Worm (Caenorhabditis elegans) whole organism, L3 larva: Measurements from ENCODE around the gene C43F9.11.

Source experiments
- R02D3.7 ChIP-seq: fragments of 150-350 bp; optimal IDR thresholded peaks from 2 replicates; lab custom pipeline; 2014; ENCODE audit warnings: missing biosample characterization, missing genetic modification characterization
- ZK546.5 ChIP-seq: sonication (generic microtip); optimal IDR thresholded peaks from 2 replicates; lab custom pipeline; 2017; ENCODE audit warnings: missing biosample characterization, missing genetic modification characterization
- aly-2 ChIP-seq: fragments of 150-350 bp; optimal IDR thresholded peaks from 2 replicates; lab custom pipeline; 2014; ENCODE audit warnings: missing biosample characterization, missing genetic modification characterization
- ama-1 ChIP-seq: fragments of 150-350 bp; optimal IDR thresholded peaks from 2 replicates; lab custom pipeline; 2018
- ceh-82 ChIP-seq: fragments of 150-350 bp; optimal IDR thresholded peaks from 2 replicates; lab custom pipeline; 2014; ENCODE audit warnings: missing biosample characterization, missing genetic modification characterization
- ceh-9 ChIP-seq: sonication (generic microtip); optimal IDR thresholded peaks from 2 replicates; lab custom pipeline; 2018; ENCODE audit warnings: missing biosample characterization, missing genetic modification characterization
- daf-12 ChIP-seq: fragments of 150-350 bp; optimal IDR thresholded peaks from 2 replicates; lab custom pipeline; 2014; ENCODE audit warnings: missing biosample characterization, missing genetic modification reagents, missing genetic modification characterization
- egl-27 ChIP-seq: sonication (generic microtip); optimal IDR thresholded peaks from 4 replicates; lab custom pipeline; 2017; ENCODE audit warnings: missing biosample characterization, missing genetic modification reagents, missing genetic modification characterization
- egl-5 ChIP-seq: fragments of 150-350 bp; optimal IDR thresholded peaks from 2 replicates; lab custom pipeline; 2017; ENCODE audit warnings: missing biosample characterization, missing genetic modification reagents, missing genetic modification characterization, inconsistent platforms
- elt-1 ChIP-seq: fragments of 150-350 bp; optimal IDR thresholded peaks from 2 replicates; lab custom pipeline; 2014; ENCODE audit warnings: missing biosample characterization, missing genetic modification characterization
- elt-2 ChIP-seq: sonication (generic microtip); optimal IDR thresholded peaks from 2 replicates; lab custom pipeline; 2016; ENCODE audit warnings: missing genetic modification reagents, mild to moderate bottlenecking, missing genetic modification characterization, missing compliant biosample characterization
- elt-3 ChIP-seq, 3 experiments: fragments of 150-350 bp in 1 of 3; sonication (generic microtip) in 2 of 3; optimal IDR thresholded peaks; 2 replicates in 2 of 3; 4 replicates in 1 of 3; lab custom pipeline; 2014 to 2017; ENCODE audit warnings: missing biosample characterization in 3 of 3, missing genetic modification characterization in 3 of 3
- eor-1 ChIP-seq, 2 experiments: fragments of 150-350 bp; optimal IDR thresholded peaks; 2 replicates each; lab custom pipeline; 2014 to 2018; ENCODE audit warnings: missing biosample characterization in 2 of 2, missing genetic modification characterization in 2 of 2
- fkh-10 ChIP-seq: sonication (generic microtip); optimal IDR thresholded peaks from 2 replicates; lab custom pipeline; 2017; ENCODE audit warnings: missing biosample characterization, missing genetic modification reagents, missing genetic modification characterization
- fkh-2 ChIP-seq: fragments of 150-350 bp; optimal IDR thresholded peaks from 2 replicates; lab custom pipeline; 2014; ENCODE audit warnings: missing biosample characterization, missing genetic modification reagents, missing genetic modification characterization
- hmg-11 ChIP-seq: sonication (generic microtip); optimal IDR thresholded peaks from 2 replicates; lab custom pipeline; 2016; ENCODE audit warnings: missing genetic modification characterization, missing compliant biosample characterization
- jun-1 ChIP-seq: fragments of 150-350 bp; optimal IDR thresholded peaks from 2 replicates; lab custom pipeline; 2014; ENCODE audit warnings: missing biosample characterization, missing genetic modification reagents, missing genetic modification characterization
- lin-15B ChIP-seq: fragments of 150-350 bp; optimal IDR thresholded peaks from 2 replicates; lab custom pipeline; 2014; ENCODE audit warnings: missing biosample characterization, missing genetic modification characterization
- lin-39 ChIP-seq: fragments of 150-350 bp; optimal IDR thresholded peaks from 2 replicates; lab custom pipeline; 2018; ENCODE audit warnings: missing biosample characterization, missing genetic modification reagents, missing genetic modification characterization
- mml-1 ChIP-seq: fragments of 150-350 bp; sonication (generic microtip); optimal IDR thresholded peaks from 3 replicates; lab custom pipeline; 2014; ENCODE audit warnings: missing biosample characterization, missing genetic modification characterization
- nfya-1 ChIP-seq: sonication (generic microtip); optimal IDR thresholded peaks from 2 replicates; lab custom pipeline; 2017; ENCODE audit warnings: missing genetic modification characterization, mild to moderate bottlenecking, missing compliant biosample characterization, antibody characterized with exemption, moderate library complexity; ENCODE audit not compliant: insufficient read depth
- nhr-23 ChIP-seq: fragments of 150-350 bp; optimal IDR thresholded peaks from 2 replicates; lab custom pipeline; 2014; ENCODE audit warnings: missing biosample characterization, missing genetic modification reagents, missing genetic modification characterization
- nhr-237 ChIP-seq: fragments of 150-350 bp; optimal IDR thresholded peaks from 2 replicates; lab custom pipeline; 2014; ENCODE audit warnings: missing biosample characterization, missing genetic modification characterization
- nhr-25 ChIP-seq: sonication (generic microtip); optimal IDR thresholded peaks from 2 replicates; lab custom pipeline; 2017; ENCODE audit warnings: missing biosample characterization, missing genetic modification characterization
- nhr-28 ChIP-seq: fragments of 150-350 bp; optimal IDR thresholded peaks from 2 replicates; lab custom pipeline; 2014; ENCODE audit warnings: missing biosample characterization, missing genetic modification characterization
- nhr-43 ChIP-seq: sonication (generic microtip); optimal IDR thresholded peaks from 2 replicates; lab custom pipeline; 2016; ENCODE audit warnings: mild to moderate bottlenecking, missing genetic modification characterization, missing compliant biosample characterization; ENCODE audit not compliant: poor library complexity, severe bottlenecking
- nhr-67 ChIP-seq: fragments of 150-350 bp; optimal IDR thresholded peaks from 2 replicates; lab custom pipeline; 2014; ENCODE audit warnings: missing biosample characterization, missing genetic modification characterization
- nhr-76 ChIP-seq: fragments of 150-350 bp; sonication (generic microtip); optimal IDR thresholded peaks from 5 replicates; lab custom pipeline; 2014; ENCODE audit warnings: missing biosample characterization, missing genetic modification characterization
- sea-2 ChIP-seq: fragments of 150-350 bp; sonication (generic microtip); optimal IDR thresholded peaks from 4 replicates; lab custom pipeline; 2014; ENCODE audit warnings: missing biosample characterization, missing genetic modification reagents, missing genetic modification characterization
- skn-1 ChIP-seq: fragments of 150-350 bp; optimal IDR thresholded peaks from 2 replicates; lab custom pipeline; 2014; ENCODE audit warnings: missing biosample characterization, missing genetic modification characterization
- snpc-4 ChIP-seq: fragments of 150-350 bp; optimal IDR thresholded peaks from 2 replicates; lab custom pipeline; 2014; ENCODE audit warnings: missing biosample characterization, missing genetic modification characterization
- unc-39 ChIP-seq: sonication (generic microtip); optimal IDR thresholded peaks from 4 replicates; lab custom pipeline; 2017; ENCODE audit warnings: missing biosample characterization, missing genetic modification characterization
- ztf-11 ChIP-seq: fragments of 150-350 bp; optimal IDR thresholded peaks from 2 replicates; lab custom pipeline; 2014; ENCODE audit warnings: missing biosample characterization, missing genetic modification characterization

C43F9.11 gene

ce11 chrIV:10570065-10570464, 26.5 kb upstream of the C43F9.11 start:
- peak; percentile 38 for TF ChIP-seq nhr-23 (tag; lab: Kevin White, UChicago)
- no peak for TF ChIP-seq eor-1 (tag; optimal IDR thresholded peaks at IDR 0.05; lab: Kevin White, UChicago)
- TF ChIP-seq jun-1, result no peak
- TF ChIP-seq nhr-43 (tag; lab: Kevin White, UChicago), result peak; percentile 16
- no peak for TF ChIP-seq mml-1 (tag; lab: Kevin White, UChicago)
- TF ChIP-seq ceh-9, result no peak
- TF ChIP-seq ZK546.5 (tag; lab: Kevin White, UChicago), result no peak
- TF ChIP-seq aly-2 (tag; lab: Kevin White, UChicago), result no peak

ce11 chrIV:10571020-10571419, 25.6 kb upstream of the C43F9.11 start:
- TF ChIP-seq aly-2 (tag; lab: Kevin White, UChicago) (no peak), ama-1 (lab: Kevin White, UChicago) (no peak), nfya-1 (tag; lab: Kevin White, UChicago) (no peak), elt-2 (tag; lab: Kevin White, UChicago) (no peak), snpc-4 (tag; lab: Kevin White, UChicago) (no peak), nhr-67 (tag; lab: Kevin White, UChicago) (no peak), ZK546.5 (tag; lab: Kevin White, UChicago) (no peak), nhr-76 (tag; lab: Kevin White, UChicago) (no peak), nhr-25 (no peak), lin-39 (tag; lab: Kevin White, UChicago) (no peak), nhr-28 (tag; lab: Kevin White, UChicago) (no peak), hmg-11 (tag; lab: Kevin White, UChicago) (no peak), sea-2 (GFP tag; lab: Kevin White, UChicago) (no peak)

DNA sequence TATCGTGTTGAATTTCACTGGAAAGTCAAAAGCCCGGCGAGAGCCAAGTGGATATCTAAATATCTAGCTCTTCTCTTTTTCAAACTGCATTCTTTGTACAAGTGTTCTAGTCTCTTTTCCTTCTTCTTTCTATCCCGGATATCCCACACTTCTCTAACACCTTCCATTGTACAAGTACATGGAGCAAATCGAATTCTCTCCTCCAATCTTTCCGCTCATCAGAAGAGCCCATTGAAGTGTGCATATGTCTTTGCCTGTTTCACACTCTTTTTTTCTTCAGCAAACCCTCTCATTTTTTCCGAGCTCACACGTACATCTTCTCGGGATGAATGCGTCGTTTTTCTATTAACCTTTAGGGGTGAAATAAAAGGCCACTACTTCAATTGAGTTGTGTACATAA, 23.1 kb upstream of the C43F9.11 start:
- TF ChIP-seq lin-15B, result no peak
- TF ChIP-seq ceh-82 (tag; lab: Kevin White, UChicago), result no peak
- no peak for TF ChIP-seq egl-27 (tag; lab: Kevin White, UChicago)
- TF ChIP-seq elt-3 (tag; optimal IDR thresholded peaks at IDR 0.05; lab: Kevin White, UChicago), result no peak
- peak; percentile 76 for TF ChIP-seq fkh-10
- no peak for TF ChIP-seq ceh-9
- TF ChIP-seq nhr-43 (tag; lab: Kevin White, UChicago), result no peak
- TF ChIP-seq elt-1, result no peak

ce11 chrIV:10574471-10574870, 22.1 kb upstream of the C43F9.11 start:
- TF ChIP-seq nhr-43 (tag; lab: Kevin White, UChicago), result no peak
- TF ChIP-seq daf-12 (tag; lab: Kevin White, UChicago), result no peak
- TF ChIP-seq ama-1 (lab: Kevin White, UChicago), result no peak
- no peak for TF ChIP-seq skn-1 (tag; lab: Kevin White, UChicago)
- TF ChIP-seq ZK546.5 (tag; lab: Kevin White, UChicago), result no peak
- TF ChIP-seq lin-39 (tag; lab: Kevin White, UChicago), result peak; percentile 34
- no peak for TF ChIP-seq mml-1 (tag; lab: Kevin White, UChicago)

DNA sequence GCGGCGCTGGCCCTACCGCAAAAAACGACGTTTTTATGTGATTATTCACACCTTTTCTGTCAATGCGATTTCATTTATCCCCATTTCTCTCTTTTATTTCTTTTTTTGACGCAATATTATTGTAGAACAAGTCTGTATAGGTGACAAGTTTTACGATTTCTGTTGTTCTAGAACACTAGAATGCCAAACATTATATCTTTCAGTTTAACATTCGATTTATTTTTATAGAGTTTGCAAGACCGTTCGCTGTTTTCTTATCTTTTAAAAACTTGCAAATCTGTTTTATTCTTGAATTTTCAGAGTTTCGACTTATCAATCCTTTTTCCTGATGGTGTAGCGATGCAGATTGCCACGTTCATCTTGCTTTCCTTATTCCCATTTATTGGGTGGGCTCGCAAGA, 20.6 kb upstream of the C43F9.11 start, which contains the start of gene efn-2:
TSS of gene efn-2 (plus strand) at position 301 of the 400 bp plus-strand sequence.
- TF ChIP-seq egl-5 (peak; percentile 13), skn-1 (tag; lab: Kevin White, UChicago) (no peak), nhr-76 (tag; lab: Kevin White, UChicago) (no peak), fkh-2 (no peak)

DNA sequence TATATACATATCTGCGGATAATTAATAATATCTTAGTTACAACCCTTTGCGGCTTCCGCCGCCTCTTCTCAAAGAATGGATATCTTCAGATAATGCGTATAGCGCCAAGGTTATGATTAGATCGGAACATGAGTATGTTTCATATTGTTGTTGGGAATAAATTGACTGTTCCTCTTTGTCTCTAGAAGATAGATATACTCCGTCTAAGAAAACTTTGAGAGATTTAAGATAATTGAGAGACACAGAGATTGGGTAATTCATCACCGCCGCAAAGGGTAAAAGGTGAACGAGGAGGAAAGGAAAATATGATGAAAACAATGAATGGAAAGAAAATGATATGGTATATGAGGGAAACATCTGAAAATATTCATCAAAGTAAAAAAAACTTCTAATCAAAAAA, 20.0 kb upstream of the C43F9.11 start:
- TF ChIP-seq nhr-23 (tag; lab: Kevin White, UChicago) (peak; percentile 34), daf-12 (tag; lab: Kevin White, UChicago) (no peak)

DNA sequence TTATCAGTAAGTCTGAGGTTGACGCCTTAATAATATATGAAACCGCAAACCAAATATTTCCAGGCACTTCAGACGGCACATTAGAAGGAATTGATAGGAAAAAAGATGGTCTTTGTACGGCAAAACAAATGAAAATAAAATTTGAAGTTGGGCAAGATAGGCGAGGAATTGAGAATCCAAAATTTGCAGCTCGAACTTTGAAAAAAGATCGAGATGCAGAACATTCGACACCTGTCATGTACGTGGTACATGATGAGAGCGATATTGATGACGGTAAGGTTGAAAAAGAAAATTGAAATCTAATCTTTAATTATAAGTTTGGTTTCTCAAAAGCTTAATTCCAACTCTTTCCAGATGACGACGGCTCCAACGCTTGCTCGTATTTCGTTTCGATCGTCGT, 19.0 kb upstream of the C43F9.11 start:
- no peak for TF ChIP-seq nhr-237 (tag; lab: Kevin White, UChicago)
- TF ChIP-seq ztf-11 (tag; lab: Kevin White, UChicago), result no peak
- TF ChIP-seq R02D3.7 (tag; lab: Kevin White, UChicago), result no peak
- no peak for TF ChIP-seq hmg-11 (tag; lab: Kevin White, UChicago)
- TF ChIP-seq egl-5, result no peak
- no peak for TF ChIP-seq unc-39
- TF ChIP-seq ceh-82 (tag; lab: Kevin White, UChicago), result no peak
